Worm (Caenorhabditis elegans) whole organism, L4 larva: ENCODE data around the gene aqp-5.

ENCODE experiments used
- ZK546.5 ChIP-seq, 2 experiments: sonication (generic microtip); optimal IDR thresholded peaks; 2 replicates each; lab custom pipeline; 2017; ENCODE audit warnings: missing biosample characterization in 2 of 2, missing genetic modification characterization in 2 of 2
- ama-1 ChIP-seq: fragments of 150-350 bp; optimal IDR thresholded peaks from 2 replicates; lab custom pipeline; 2014; ENCODE audit warnings: inconsistent platforms, mixed read lengths
- daf-8 ChIP-seq: fragments of 200-800 bp; sonication (Bioruptor generic); IDR thresholded peaks from 2 replicates; pipeline ENCODE4 v1.3.6; 2022; ENCODE audit warnings: missing genetic modification characterization, missing compliant biosample characterization
- fos-1 ChIP-seq: fragments of 150-350 bp; optimal IDR thresholded peaks from 2 replicates; lab custom pipeline; 2014; ENCODE audit warnings: missing biosample characterization, missing genetic modification characterization
- madf-9 ChIP-seq: fragments of 200-800 bp; sonication (Bioruptor generic); conservative IDR thresholded peaks from 2 replicates; pipeline ENCODE4 v1.3.6; 2022; ENCODE audit warnings: missing genetic modification reagents, missing genetic modification characterization, missing compliant biosample characterization
- nhr-77 ChIP-seq: fragments of 150-350 bp; optimal IDR thresholded peaks from 2 replicates; lab custom pipeline; 2014; ENCODE audit warnings: missing biosample characterization, missing genetic modification characterization
- saeg-2 ChIP-seq: fragments of 200-800 bp; sonication (Bioruptor generic); IDR thresholded peaks from 2 replicates; pipeline ENCODE4 v1.3.6; 2022; ENCODE audit warnings: missing genetic modification reagents, missing genetic modification characterization, missing compliant biosample characterization

ce11 chrV:10468709-10469108 is 22.8 kb upstream of the aqp-5 start:
- TF ChIP-seq saeg-2, result no peak
- no peak for TF ChIP-seq fos-1
- TF ChIP-seq madf-9, result no peak
- TF ChIP-seq ZK546.5 (tag; optimal IDR thresholded peaks at IDR 0.05; lab: Kevin White, UChicago), result no peak
- no peak for TF ChIP-seq ama-1 (lab: Kevin White, UChicago)
- no peak for TF ChIP-seq nhr-77 (tag; lab: Kevin White, UChicago)
- no peak for TF ChIP-seq daf-8
